Worm (Caenorhabditis elegans) whole organism, young adult: ENCODE data around the gene F15D4.6.

ENCODE experiments used
- die-1 ChIP-seq: sonication (generic microtip); optimal IDR thresholded peaks from 2 replicates; lab custom pipeline; 2016; ENCODE audit warnings: missing genotype, mild to moderate bottlenecking, missing genetic modification characterization, missing compliant biosample characterization
- zim-3 ChIP-seq: sonication (generic microtip); optimal IDR thresholded peaks from 2 replicates; lab custom pipeline; 2017; ENCODE audit warnings: mild to moderate bottlenecking, missing genetic modification characterization, moderate library complexity, missing compliant biosample characterization

- no peak for TF ChIP-seq zim-3 (tag; lab: Kevin White, UChicago)
- TF ChIP-seq die-1 (tag; lab: Kevin White, UChicago) = no peak
Observed at ce11 chrII:13245076-13245475, 3.9 kb upstream of the F15D4.6 start, which contains the start of gene F15D4.5.
